Worm (Caenorhabditis elegans) whole organism, L4 larva: ENCODE data around the gene W04D12.1.
A peak's percentile ranks its signal among the peaks of the same experiment; 100 is the strongest.

Experiments
- F37D6.2 ChIP-seq: sonication (generic microtip); optimal IDR thresholded peaks from 2 replicates; lab custom pipeline; 2016; ENCODE audit warnings: mild to moderate bottlenecking, missing genetic modification characterization, missing compliant biosample characterization
- F44E2.7 ChIP-seq: fragments of 200-800 bp; sonication (Bioruptor generic); IDR thresholded peaks from 2 replicates; pipeline ENCODE4 v2.1.2; 2022; ENCODE audit warnings: missing genetic modification characterization, missing compliant biosample characterization
- T20F7.1 ChIP-seq: fragments of 200-800 bp; sonication (Bioruptor generic); optimal IDR thresholded peaks from 2 replicates; lab custom pipeline; 2018; ENCODE audit warnings: mild to moderate bottlenecking, missing genetic modification characterization, missing compliant biosample characterization
- T26A8.4 ChIP-seq: fragments of 200-800 bp; sonication (Bioruptor generic); IDR thresholded peaks from 2 replicates; pipeline ENCODE4 v1.3.6; 2022; ENCODE audit warnings: missing genetic modification characterization, missing compliant biosample characterization
- Y48G9A.11 ChIP-seq: fragments of 200-800 bp; sonication (Bioruptor generic); IDR thresholded peaks from 2 replicates; pipeline ENCODE4 v1.3.6; 2022; ENCODE audit warnings: missing genetic modification reagents, missing genetic modification characterization, missing compliant biosample characterization
- Y75B8A.6 ChIP-seq: fragments of 200-800 bp; sonication (Bioruptor generic); IDR thresholded peaks from 2 replicates; pipeline ENCODE4 v1.3.6; 2022; ENCODE audit warnings: missing genetic modification reagents, missing genetic modification characterization, missing compliant biosample characterization
- ZK546.5 ChIP-seq, 2 experiments: sonication (generic microtip); optimal IDR thresholded peaks; 2 replicates each; lab custom pipeline; 2017; ENCODE audit warnings: missing biosample characterization in 2 of 2, missing genetic modification characterization in 2 of 2
- attf-4 ChIP-seq: sonication (generic microtip); optimal IDR thresholded peaks from 3 replicates; lab custom pipeline; 2017; ENCODE audit warnings: missing biosample characterization, missing genetic modification characterization
- ceh-20 ChIP-seq: fragments of 200-800 bp; sonication (Bioruptor generic); IDR thresholded peaks from 2 replicates; pipeline ENCODE4 v1.3.6; 2022; ENCODE audit warnings: missing genetic modification reagents, missing genetic modification characterization, missing compliant biosample characterization
- ceh-28 ChIP-seq: fragments of 150-350 bp; optimal IDR thresholded peaks from 2 replicates; lab custom pipeline; 2014; ENCODE audit warnings: missing biosample characterization, missing genetic modification reagents, missing genetic modification characterization
- ceh-82 ChIP-seq: sonication (generic microtip); optimal IDR thresholded peaks from 2 replicates; lab custom pipeline; 2017; ENCODE audit warnings: missing biosample characterization, missing genetic modification characterization
- ces-1 ChIP-seq: fragments of 150-350 bp; sonication (generic microtip); optimal IDR thresholded peaks from 4 replicates; lab custom pipeline; 2014; ENCODE audit warnings: missing biosample characterization, missing genetic modification reagents, missing genetic modification characterization
- ctbp-1 ChIP-seq: fragments of 200-800 bp; sonication (Bioruptor generic); IDR thresholded peaks from 2 replicates; pipeline ENCODE4 v1.3.6; 2022; ENCODE audit warnings: missing genetic modification reagents, missing genetic modification characterization, missing compliant biosample characterization
- dmd-8 ChIP-seq: fragments of 200-800 bp; sonication (Bioruptor generic); IDR thresholded peaks from 2 replicates; pipeline ENCODE4 v1.3.6; 2022; ENCODE audit warnings: missing genetic modification characterization, missing compliant biosample characterization
- dpl-1 ChIP-seq: fragments of 150-350 bp; optimal IDR thresholded peaks from 2 replicates; lab custom pipeline; 2014; ENCODE audit warnings: missing biosample characterization, missing genetic modification reagents, missing genetic modification characterization
- dve-1 ChIP-seq: sonication (generic microtip); optimal IDR thresholded peaks from 2 replicates; lab custom pipeline; 2017; ENCODE audit warnings: antibody characterized with exemption, mild to moderate bottlenecking, missing genetic modification characterization, missing compliant biosample characterization; ENCODE audit not compliant: insufficient read depth
- egl-27 ChIP-seq: sonication (generic microtip); optimal IDR thresholded peaks from 3 replicates; lab custom pipeline; 2017; ENCODE audit warnings: missing biosample characterization, missing genetic modification reagents, missing genetic modification characterization
- egl-43 ChIP-seq: fragments of 200-800 bp; sonication (Bioruptor generic); IDR thresholded peaks from 2 replicates; pipeline ENCODE4 v1.3.6; 2022; ENCODE audit warnings: missing genetic modification reagents, missing genetic modification characterization, missing compliant biosample characterization
- fkh-10 ChIP-seq: fragments of 150-350 bp; optimal IDR thresholded peaks from 2 replicates; lab custom pipeline; 2014; ENCODE audit warnings: missing biosample characterization, missing genetic modification reagents, missing genetic modification characterization
- hlh-11 ChIP-seq: fragments of 200-800 bp; sonication (Bioruptor generic); optimal IDR thresholded peaks from 2 replicates; lab custom pipeline; 2018; ENCODE audit warnings: mild to moderate bottlenecking, missing genetic modification characterization, missing compliant biosample characterization
- hmg-1.1 ChIP-seq: fragments of 200-800 bp; sonication (Bioruptor generic); IDR thresholded peaks from 2 replicates; pipeline ENCODE4 v1.3.6; 2022; ENCODE audit warnings: missing genetic modification reagents, missing genetic modification characterization, missing compliant biosample characterization
- jun-1 ChIP-seq: fragments of 150-350 bp; optimal IDR thresholded peaks from 2 replicates; lab custom pipeline; 2014; ENCODE audit warnings: missing biosample characterization, missing genetic modification reagents, missing genetic modification characterization
- lim-7 ChIP-seq: fragments of 200-800 bp; sonication (Bioruptor generic); IDR thresholded peaks from 2 replicates; pipeline ENCODE4 v1.3.6; 2022; ENCODE audit warnings: missing genetic modification characterization, missing compliant biosample characterization
- lin-15B ChIP-seq: fragments of 150-350 bp; sonication (generic microtip); optimal IDR thresholded peaks from 3 replicates; lab custom pipeline; 2014; ENCODE audit warnings: missing biosample characterization, missing genetic modification characterization
- lin-38 ChIP-seq: fragments of 200-800 bp; sonication (Bioruptor generic); IDR thresholded peaks from 2 replicates; pipeline ENCODE4 v1.3.6; 2022; ENCODE audit warnings: missing genetic modification reagents, missing genetic modification characterization, missing compliant biosample characterization
- lin-39 ChIP-seq: fragments of 150-350 bp; optimal IDR thresholded peaks from 2 replicates; lab custom pipeline; 2014; ENCODE audit warnings: missing biosample characterization, missing genetic modification reagents, missing genetic modification characterization
- lir-3 ChIP-seq: sonication (generic microtip); optimal IDR thresholded peaks from 2 replicates; lab custom pipeline; 2016; ENCODE audit warnings: mild to moderate bottlenecking, missing genetic modification characterization, missing compliant biosample characterization
- lsy-2 ChIP-seq, 2 experiments: fragments of 150-350 bp in 1 of 2; sonication (generic microtip) in 1 of 2; optimal IDR thresholded peaks; 2 replicates each; lab custom pipeline; 2014 to 2017; ENCODE audit warnings: missing biosample characterization in 2 of 2, missing genetic modification characterization in 2 of 2
- mdl-1 ChIP-seq, 2 experiments: fragments of 150-350 bp in 1 of 2; sonication (generic microtip) in 1 of 2; optimal IDR thresholded peaks; 2 replicates each; lab custom pipeline; 2014 to 2017; ENCODE audit warnings: missing biosample characterization in 2 of 2, missing genetic modification characterization in 2 of 2
- mep-1 ChIP-seq: fragments of 150-350 bp; sonication (generic microtip); optimal IDR thresholded peaks from 3 replicates; lab custom pipeline; 2014; ENCODE audit warnings: missing biosample characterization, missing genetic modification characterization
- mes-2 ChIP-seq: sonication (generic microtip); optimal IDR thresholded peaks from 2 replicates; lab custom pipeline; 2016; ENCODE audit warnings: missing genotype, mild to moderate bottlenecking, missing genetic modification characterization, missing compliant biosample characterization; ENCODE audit not compliant: poor library complexity, severe bottlenecking
- nhr-28 ChIP-seq: fragments of 150-350 bp; optimal IDR thresholded peaks from 2 replicates; lab custom pipeline; 2014; ENCODE audit warnings: missing biosample characterization, missing genetic modification characterization
- nhr-41 ChIP-seq: fragments of 200-800 bp; sonication (Bioruptor generic); IDR thresholded peaks from 2 replicates; pipeline ENCODE4 v1.3.6; 2022; ENCODE audit warnings: missing genetic modification reagents, missing genetic modification characterization, missing compliant biosample characterization
- nhr-42 ChIP-seq: fragments of 200-800 bp; sonication (Bioruptor generic); IDR thresholded peaks from 2 replicates; pipeline ENCODE4 v1.3.6; 2022; ENCODE audit warnings: missing genetic modification characterization, missing compliant biosample characterization
- nhr-76 ChIP-seq: fragments of 150-350 bp; optimal IDR thresholded peaks from 2 replicates; lab custom pipeline; 2014; ENCODE audit warnings: missing biosample characterization, missing genetic modification characterization
- pha-4 ChIP-seq, 2 experiments: fragments of 150-350 bp in 1 of 2; fragments of 200-800 bp in 1 of 2; sonication (Bioruptor generic) in 1 of 2; IDR thresholded peaks in 1 of 2; optimal IDR thresholded peaks in 1 of 2; 2 replicates each; pipeline versions ENCODE4 v1.3.6 to Lab custom; 2014 to 2022; ENCODE audit warnings: missing genetic modification characterization in 2 of 2, missing genetic modification reagents in 2 of 2, missing biosample characterization in 1 of 2, missing compliant biosample characterization in 1 of 2
- rbr-2 ChIP-seq: sonication (generic microtip); optimal IDR thresholded peaks from 2 replicates; lab custom pipeline; 2016; ENCODE audit warnings: missing genotype, missing genetic modification characterization, missing compliant biosample characterization
- snpc-1.2 ChIP-seq: fragments of 200-800 bp; sonication (Bioruptor generic); IDR thresholded peaks from 2 replicates; pipeline ENCODE4 v1.3.6; 2022; ENCODE audit warnings: missing genetic modification reagents, missing genetic modification characterization, missing compliant biosample characterization
- spr-3 ChIP-seq: fragments of 200-800 bp; sonication (Bioruptor generic); optimal IDR thresholded peaks from 2 replicates; lab custom pipeline; 2018; ENCODE audit warnings: mild to moderate bottlenecking, missing genetic modification characterization, missing compliant biosample characterization
- unc-62 ChIP-seq, 3 experiments: fragments of 150-350 bp in 1 of 3; sonication (generic microtip); optimal IDR thresholded peaks in 2 of 3; peaks in 1 of 3; 1 replicate in 1 of 3; 2 replicates in 2 of 3; lab custom pipeline; 2014 to 2017; ENCODE audit warnings: missing biosample characterization in 3 of 3, missing genetic modification characterization in 3 of 3, missing genetic modification reagents in 3 of 3, missing genotype in 1 of 3
- vab-7 ChIP-seq: fragments of 200-800 bp; sonication (Bioruptor generic); IDR thresholded peaks from 2 replicates; pipeline ENCODE4 v1.3.6; 2022; ENCODE audit warnings: missing genetic modification reagents, missing genetic modification characterization, missing compliant biosample characterization
- zip-11 ChIP-seq: fragments of 200-800 bp; sonication (Bioruptor generic); IDR thresholded peaks from 2 replicates; pipeline ENCODE4 v1.3.6; 2022; ENCODE audit warnings: missing genetic modification characterization, missing compliant biosample characterization
- ztf-7 ChIP-seq: fragments of 150-350 bp; optimal IDR thresholded peaks from 2 replicates; lab custom pipeline; 2014; ENCODE audit warnings: missing biosample characterization, missing genetic modification characterization

W04D12.1 gene

ce11 chrIII:5841676-5842075, 5.0 kb downstream of the W04D12.1 start (continued):
- TF ChIP-seq snpc-1.2 (GFP tag; lab: Robert Waterston, UW): no peak
- peak; percentile 76 for TF ChIP-seq nhr-28 (tag; lab: Kevin White, UChicago)
- TF ChIP-seq Y48G9A.11 (GFP tag; lab: Robert Waterston, UW): no peak
- no peak for TF ChIP-seq zip-11 (GFP tag; lab: Robert Waterston, UW)
- TF ChIP-seq lsy-2 (tag; optimal IDR thresholded peaks at IDR 0.05; lab: Kevin White, UChicago): peak in 1 of 2 experiments; percentile 59
- TF ChIP-seq ZK546.5 (tag; optimal IDR thresholded peaks at IDR 0.05; lab: Kevin White, UChicago): no peak
- peak; percentile 53 for TF ChIP-seq dve-1 (tag; lab: Kevin White, UChicago)
- peak; percentile 6 for TF ChIP-seq dpl-1
- no peak for TF ChIP-seq ceh-28 (tag; lab: Kevin White, UChicago)
- 0 out of 2 replicates have a peak, but pooled peaks have one; percentile 23 for TF ChIP-seq T26A8.4 (GFP tag; lab: Robert Waterston, UW)
- TF ChIP-seq egl-27: no peak
- TF ChIP-seq F44E2.7 (GFP tag; lab: Robert Waterston, UW): no peak
- TF ChIP-seq lim-7: no peak
- no peak for TF ChIP-seq dmd-8
- no peak for TF ChIP-seq attf-4 (tag; lab: Kevin White, UChicago)
- TF ChIP-seq mdl-1 (tag; optimal IDR thresholded peaks at IDR 0.05; lab: Kevin White, UChicago): peak; percentile 7 to 83

- TF ChIP-seq lsy-2 (tag; optimal IDR thresholded peaks at IDR 0.05; lab: Kevin White, UChicago) (peak in 1 of 2 experiments; percentile 26), mep-1 (tag; lab: Kevin White, UChicago) (peak; percentile 23), ceh-20 (GFP tag; lab: Robert Waterston, UW) (no peak), rbr-2 (peak; percentile 20), hlh-11 (tag; lab: Kevin White, UChicago) (peak; percentile 20), ctbp-1 (GFP tag; lab: Robert Waterston, UW) (peak; percentile 38; the same call in 1 of the 2 replicates), dve-1 (tag; lab: Kevin White, UChicago) (peak; percentile 8), spr-3 (no peak), mes-2 (peak; percentile 13), egl-43 (GFP tag; lab: Robert Waterston, UW) (0 out of 2 replicates have a peak, but pooled peaks have one; percentile 29), fkh-10 (GFP tag; lab: Kevin White, UChicago) (peak; percentile 29), pha-4 (GFP tag; IDR thresholded peaks at IDR 0.05; lab: Robert Waterston, UW) (no peak), pha-4 (tag; optimal IDR thresholded peaks at IDR 0.05; lab: Kevin White, UChicago) (peak; percentile 16), dpl-1 (no peak)
Measured at ce11 chrIII:5842920-5843319, 6.2 kb downstream of the W04D12.1 start.

DNA sequence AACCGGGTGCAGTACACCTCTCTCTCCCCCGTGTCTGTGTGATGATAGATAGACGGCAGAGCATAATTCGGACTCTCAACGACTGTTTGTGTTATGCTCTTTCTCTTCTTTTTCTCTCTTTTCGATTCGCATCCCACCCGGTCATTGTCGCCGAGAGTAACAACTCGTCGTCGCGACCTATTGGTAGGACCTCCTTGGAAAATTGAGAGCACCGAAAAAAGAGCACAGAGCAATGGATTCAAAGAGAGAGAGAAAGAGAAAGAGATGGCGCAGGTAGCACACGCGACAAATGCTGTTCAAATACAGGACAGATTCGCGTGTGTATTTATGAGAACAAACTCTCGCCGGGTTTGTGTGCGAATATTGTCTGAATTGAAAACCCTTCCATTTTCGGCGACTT, 6.9 kb downstream of the W04D12.1 start:
- TF ChIP-seq unc-62 (GFP tag; optimal IDR thresholded peaks at IDR 0.05 in 1 of 2; lab: Kevin White, UChicago): peak in 1 of 2 experiments; percentile 39
- TF ChIP-seq unc-62 (tag; optimal IDR thresholded peaks at IDR 0.05; lab: Kevin White, UChicago): no peak
- TF ChIP-seq Y75B8A.6 (GFP tag; lab: Robert Waterston, UW): no peak
- TF ChIP-seq ceh-82: no peak
- 0 out of 2 replicates have a peak, but pooled peaks have one; percentile 21 for TF ChIP-seq hmg-1.1 (GFP tag; lab: Robert Waterston, UW)

ce11 chrIII:5845483-5845882, 8.8 kb downstream of the W04D12.1 start:
- TF ChIP-seq lir-3 (tag; lab: Kevin White, UChicago): no peak
- peak; percentile 30 for TF ChIP-seq mes-2
- TF ChIP-seq vab-7 (GFP tag; lab: Robert Waterston, UW): no peak
- TF ChIP-seq ces-1: peak; percentile 39
- no peak for TF ChIP-seq lin-15B (tag; lab: Kevin White, UChicago)
- TF ChIP-seq Y75B8A.6 (GFP tag; lab: Robert Waterston, UW): no peak
- no peak for TF ChIP-seq T20F7.1 (GFP tag; lab: Kevin White, UChicago)
- no peak for TF ChIP-seq attf-4 (tag; lab: Kevin White, UChicago)
- TF ChIP-seq fkh-10 (GFP tag; lab: Kevin White, UChicago): peak; percentile 65
- peak; percentile 74 for TF ChIP-seq ctbp-1 (GFP tag; lab: Robert Waterston, UW)
- TF ChIP-seq nhr-41 (GFP tag; lab: Robert Waterston, UW): no peak
- TF ChIP-seq pha-4 (GFP tag; IDR thresholded peaks at IDR 0.05; lab: Robert Waterston, UW): no peak
- no peak for TF ChIP-seq pha-4 (tag; optimal IDR thresholded peaks at IDR 0.05; lab: Kevin White, UChicago)
- TF ChIP-seq mep-1 (tag; lab: Kevin White, UChicago): peak; percentile 70
- no peak for TF ChIP-seq nhr-42 (GFP tag; lab: Robert Waterston, UW)
- TF ChIP-seq nhr-76: no peak
- no peak for TF ChIP-seq spr-3
- no peak for TF ChIP-seq T26A8.4 (GFP tag; lab: Robert Waterston, UW)
- TF ChIP-seq ztf-7 (tag; lab: Kevin White, UChicago): no peak
- no peak for TF ChIP-seq jun-1
- no peak for TF ChIP-seq lin-39 (tag; lab: Kevin White, UChicago)
- peak; percentile 22 to 70 for TF ChIP-seq lsy-2 (tag; optimal IDR thresholded peaks at IDR 0.05; lab: Kevin White, UChicago)
- TF ChIP-seq ceh-28 (tag; lab: Kevin White, UChicago): no peak
- peak; percentile 65 for TF ChIP-seq F37D6.2 (tag; lab: Kevin White, UChicago)
- no peak for TF ChIP-seq lin-38 (GFP tag; lab: Robert Waterston, UW)
- no peak for TF ChIP-seq nhr-28 (tag; lab: Kevin White, UChicago)
